Fruit fly (Drosophila melanogaster) whole organism, adult: ENCODE measurements around the gene CG4849.

Experiments used
- CG11617 ChIP-seq: fragments of 200-800 bp; sonication (Bioruptor generic); optimal IDR thresholded peaks from 2 replicates; lab custom pipeline; 2017; ENCODE audit warnings: mild to moderate bottlenecking, missing biosample characterization, missing genetic modification reagents, missing genetic modification characterization
- CG12768 ChIP-seq: fragments of 200-800 bp; sonication (Bioruptor generic); optimal IDR thresholded peaks from 2 replicates; lab custom pipeline; 2017; ENCODE audit warnings: missing biosample characterization, missing genetic modification characterization, mild to moderate bottlenecking, moderate library complexity, missing genetic modification reagents
- CG14711 ChIP-seq: fragments of 200-800 bp; sonication (Bioruptor generic); optimal IDR thresholded peaks from 2 replicates; lab custom pipeline; 2018; ENCODE audit warnings: missing biosample characterization, mild to moderate bottlenecking, missing genetic modification characterization, moderate library complexity
- CG1620 ChIP-seq: fragments of 200-800 bp; sonication (Bioruptor generic); optimal IDR thresholded peaks from 2 replicates; lab custom pipeline; 2016; ENCODE audit warnings: missing biosample characterization, missing genetic modification characterization
- CG33017 ChIP-seq: fragments of 200-800 bp; sonication (Bioruptor generic); optimal IDR thresholded peaks from 2 replicates; lab custom pipeline; 2018; ENCODE audit warnings: missing biosample characterization, mild to moderate bottlenecking, missing genetic modification characterization, moderate library complexity
- CG5204 ChIP-seq: fragments of 200-800 bp; sonication (Bioruptor generic); optimal IDR thresholded peaks from 2 replicates; lab custom pipeline; 2016; ENCODE audit warnings: missing biosample characterization, missing genetic modification characterization
- CG7045 ChIP-seq: fragments of 200-800 bp; sonication (Bioruptor generic); optimal IDR thresholded peaks from 2 replicates; lab custom pipeline; 2017; ENCODE audit warnings: missing biosample characterization, mild to moderate bottlenecking, missing genetic modification characterization
- CG7101 ChIP-seq: fragments of 200-800 bp; sonication (Bioruptor generic); optimal IDR thresholded peaks from 2 replicates; lab custom pipeline; 2018; ENCODE audit warnings: missing biosample characterization, mild to moderate bottlenecking, missing genetic modification characterization, moderate library complexity
- Clk ChIP-seq: fragments of 200-800 bp; sonication (Bioruptor generic); optimal IDR thresholded peaks from 2 replicates; lab custom pipeline; 2017; ENCODE audit warnings: missing biosample characterization, missing genetic modification characterization
- Crg-1 ChIP-seq: fragments of 200-800 bp; sonication (Bioruptor generic); optimal IDR thresholded peaks from 2 replicates; lab custom pipeline; 2016; ENCODE audit warnings: missing biosample characterization, missing genetic modification characterization
- Hr96 ChIP-seq: fragments of 200-800 bp; sonication (Bioruptor generic); optimal IDR thresholded peaks from 2 replicates; lab custom pipeline; 2016; ENCODE audit warnings: missing biosample characterization, missing genetic modification characterization
- Mnt ChIP-seq: fragments of 200-800 bp; sonication (Bioruptor generic); optimal IDR thresholded peaks from 2 replicates; lab custom pipeline; 2016; ENCODE audit warnings: missing biosample characterization, mild to moderate bottlenecking, missing genetic modification characterization
- bab1 ChIP-seq: fragments of 200-800 bp; sonication (Bioruptor generic); optimal IDR thresholded peaks from 3 replicates; lab custom pipeline; 2019; ENCODE audit warnings: missing biosample characterization, mild to moderate bottlenecking, missing genetic modification characterization, moderate library complexity
- cic ChIP-seq: fragments of 200-800 bp; sonication (Bioruptor generic); optimal IDR thresholded peaks from 2 replicates; lab custom pipeline; 2017; ENCODE audit warnings: missing biosample characterization, mild to moderate bottlenecking, missing genetic modification characterization, moderate library complexity
- cnc ChIP-seq, 2 experiments: fragments of >200 bp; optimal IDR thresholded peaks; 2 replicates each; lab custom pipeline; 2017
- kay ChIP-seq: fragments of 200-800 bp; sonication (Bioruptor generic); peaks from one replicate; lab custom pipeline; 2016; ENCODE audit warnings: missing biosample characterization, missing genetic modification characterization, borderline replicate concordance
- ovo ChIP-seq: fragments of 200-800 bp; sonication (Bioruptor generic); optimal IDR thresholded peaks from 2 replicates; lab custom pipeline; 2016; ENCODE audit warnings: missing biosample characterization, missing genetic modification characterization
- pad ChIP-seq: fragments of 200-800 bp; sonication (Bioruptor generic); optimal IDR thresholded peaks from 3 replicates; lab custom pipeline; 2017; ENCODE audit warnings: missing biosample characterization, missing genetic modification characterization, mild to moderate bottlenecking, moderate library complexity, missing genetic modification reagents
- tj ChIP-seq: fragments of 200-800 bp; sonication (Bioruptor generic); optimal IDR thresholded peaks from 3 replicates; lab custom pipeline; 2017; ENCODE audit warnings: missing biosample characterization, mild to moderate bottlenecking, missing genetic modification characterization, moderate library complexity
- toe ChIP-seq: fragments of 200-800 bp; sonication (Bioruptor generic); optimal IDR thresholded peaks from 2 replicates; lab custom pipeline; 2016; ENCODE audit warnings: missing biosample characterization, missing genetic modification characterization

CG4849 gene

dm6 chr3R:27988189-27988588 lies 25.0 kb downstream of the CG4849 start, which contains the start of gene betaTub97EF:
TSS of gene betaTub97EF (minus strand) at chr3R:27988384.
- TF ChIP-seq pad (peak; percentile 14), Crg-1 (GFP tag; lab: Kevin White, UChicago) (no peak), toe (GFP tag; lab: Kevin White, UChicago) (no peak), kay (GFP tag; lab: Kevin White, UChicago) (peak; percentile 6), Mnt (peak; percentile 30), CG33017 (no peak), tj (GFP tag; lab: Kevin White, UChicago) (no peak), Hr96 (GFP tag; lab: Kevin White, UChicago) (peak; percentile 15)

dm6 chr3R:27988647-27989430 lies 25.6 kb downstream of the CG4849 start:
- TF ChIP-seq CG7045 (GFP tag; lab: Kevin White, UChicago) (peak; percentile 47), CG11617 (GFP tag; lab: Kevin White, UChicago) (peak; percentile 58), pad (peak; percentile 88), CG12768 (peak; percentile 63), cic (GFP tag; lab: Kevin White, UChicago) (peak; percentile 9), Clk (no peak), tj (GFP tag; lab: Kevin White, UChicago) (peak; percentile 64), CG1620 (peak; percentile 27), Hr96 (GFP tag; lab: Kevin White, UChicago) (peak; percentile 26), Mnt (peak; percentile 55), CG14711 (tag; lab: Kevin White, UChicago) (peak; percentile 5), CG7101 (tag; lab: Kevin White, UChicago) (peak; percentile 3), Crg-1 (GFP tag; lab: Kevin White, UChicago) (no peak), cnc (optimal IDR thresholded peaks at IDR 0.05; lab: Kevin White, UChicago) (no peak), CG33017 (peak; percentile 3), kay (GFP tag; lab: Kevin White, UChicago) (peak; percentile 68), CG5204 (peak; percentile 30), toe (GFP tag; lab: Kevin White, UChicago) (peak; percentile 47), ovo (GFP tag; lab: Kevin White, UChicago) (no peak), bab1 (peak; percentile 44)

DNA sequence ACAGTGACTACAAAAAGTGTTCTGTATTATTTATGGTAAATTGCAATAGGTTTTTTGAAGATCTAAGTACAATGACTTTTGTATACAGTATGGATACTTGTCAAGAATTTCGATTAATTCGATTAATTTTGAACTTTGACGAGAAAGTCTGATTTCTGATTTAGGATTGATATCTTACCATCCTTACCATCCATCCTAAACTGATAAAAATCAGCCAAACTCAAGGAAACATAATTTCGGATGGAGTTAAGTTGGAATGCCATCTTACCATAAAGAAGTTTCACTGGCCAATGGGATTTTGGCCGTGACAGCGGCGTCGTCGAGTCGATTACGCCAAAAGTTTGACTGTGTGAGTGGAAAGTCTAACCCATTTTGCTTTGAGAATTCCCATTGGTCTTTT lies 27.4 kb downstream of the CG4849 start, which contains the start of gene CG4815:
TSS of gene CG4815 (minus strand) at position 101 of the 400 bp plus-strand sequence.
- no peak for TF ChIP-seq CG14711 (tag; lab: Kevin White, UChicago)
- no peak for TF ChIP-seq CG7101 (tag; lab: Kevin White, UChicago)
- TF ChIP-seq CG11617 (GFP tag; lab: Kevin White, UChicago): no peak
- no peak for TF ChIP-seq Crg-1 (GFP tag; lab: Kevin White, UChicago)

dm6 chr3R:28004034-28004433 lies 40.8 kb downstream of the CG4849 start:
- TF ChIP-seq tj (GFP tag; lab: Kevin White, UChicago): no peak
- TF ChIP-seq CG5204: no peak
- no peak for TF ChIP-seq Crg-1 (GFP tag; lab: Kevin White, UChicago)
- TF ChIP-seq cic (GFP tag; lab: Kevin White, UChicago): no peak
- no peak for TF ChIP-seq CG1620
- no peak for TF ChIP-seq Clk
- no peak for TF ChIP-seq CG33017
- TF ChIP-seq CG14711 (tag; lab: Kevin White, UChicago): no peak
- TF ChIP-seq toe (GFP tag; lab: Kevin White, UChicago): no peak
- no peak for TF ChIP-seq bab1
- no peak for TF ChIP-seq pad
- TF ChIP-seq ovo (GFP tag; lab: Kevin White, UChicago): no peak

dm6 chr3R:28015028-28015427 lies 51.8 kb downstream of the CG4849 start:
- TF ChIP-seq CG7045 (GFP tag; lab: Kevin White, UChicago): no peak
- TF ChIP-seq cnc (optimal IDR thresholded peaks at IDR 0.05; lab: Kevin White, UChicago): no peak
- TF ChIP-seq toe (GFP tag; lab: Kevin White, UChicago): no peak
- TF ChIP-seq kay (GFP tag; lab: Kevin White, UChicago): no peak
- no peak for TF ChIP-seq CG7101 (tag; lab: Kevin White, UChicago)
- TF ChIP-seq pad: no peak
- TF ChIP-seq tj (GFP tag; lab: Kevin White, UChicago): no peak
- no peak for TF ChIP-seq cic (GFP tag; lab: Kevin White, UChicago)
- TF ChIP-seq Clk: no peak
- TF ChIP-seq Hr96 (GFP tag; lab: Kevin White, UChicago): no peak
- TF ChIP-seq CG11617 (GFP tag; lab: Kevin White, UChicago): no peak
- TF ChIP-seq Crg-1 (GFP tag; lab: Kevin White, UChicago): no peak
- TF ChIP-seq CG33017: no peak
- no peak for TF ChIP-seq CG12768
- no peak for TF ChIP-seq CG1620
